Worm (Caenorhabditis elegans) whole organism, midembryonic: ENCODE measurements around the gene Y69E1A.5.

Source experiments
- T22C8.4 ChIP-seq: fragments of 200-800 bp; sonication (Bioruptor generic); IDR thresholded peaks from 2 replicates; pipeline ENCODE4 v1.3.6; 2022; ENCODE audit warnings: missing genetic modification characterization, missing compliant biosample characterization
- cog-1 ChIP-seq: sonication (generic microtip); optimal IDR thresholded peaks from 2 replicates; lab custom pipeline; 2016; ENCODE audit warnings: missing genetic modification characterization, missing compliant biosample characterization
- flt-1 ChIP-seq: fragments of 200-800 bp; sonication (Bioruptor generic); IDR thresholded peaks from 2 replicates; pipeline ENCODE4 v1.3.6; 2022; ENCODE audit warnings: missing genetic modification characterization, missing compliant biosample characterization
- klf-2 ChIP-seq: fragments of 200-800 bp; sonication (Bioruptor generic); conservative IDR thresholded peaks from 2 replicates; pipeline ENCODE4 v1.3.6; 2022; ENCODE audit warnings: missing genetic modification reagents, missing genetic modification characterization, missing compliant biosample characterization
- tab-1 ChIP-seq: fragments of 200-800 bp; sonication (Bioruptor generic); IDR thresholded peaks from 2 replicates; pipeline ENCODE4 v1.3.6; 2022; ENCODE audit warnings: missing genetic modification characterization, missing compliant biosample characterization
- ztf-29 ChIP-seq: fragments of 200-800 bp; sonication (Bioruptor generic); IDR thresholded peaks from 2 replicates; pipeline ENCODE4 v1.3.6; 2022; ENCODE audit warnings: missing genetic modification reagents, missing genetic modification characterization, missing compliant biosample characterization

ce11 chrIV:10980628-10981027 lies 23.2 kb upstream of the Y69E1A.5 start:
- TF ChIP-seq ztf-29 (no peak), tab-1 (GFP tag; lab: Robert Waterston, UW) (no peak), T22C8.4 (GFP tag; lab: Robert Waterston, UW) (no peak), klf-2 (GFP tag; lab: Robert Waterston, UW) (no peak), cog-1 (tag; lab: Kevin White, UChicago) (no peak), flt-1 (GFP tag; lab: Robert Waterston, UW) (no peak)
